Worm (Caenorhabditis elegans): ENCODE measurements around the gene ZK632.2.

ce11 chrIII:9802045-9802444 lies 3.1 kb downstream of the ZK632.2 start:
- TF ChIP-seq unc-62 (GFP tag; optimal IDR thresholded peaks at IDR 0.05) (no peak), unc-39 (tag; optimal IDR thresholded peaks at IDR 0.05) (no peak), nhr-12 (tag; optimal IDR thresholded peaks at IDR 0.05) (no peak)

All from whole organism, mixed stage, embryonic.